Worm (Caenorhabditis elegans) whole organism, L1 larva: ENCODE measurements around the gene cyp-34A6.

Experiments
- C16A3.4 ChIP-seq: fragments of 150-350 bp; optimal IDR thresholded peaks from 2 replicates; lab custom pipeline; 2014; ENCODE audit warnings: missing biosample characterization, missing genetic modification characterization
- ama-1 ChIP-seq: fragments of 150-350 bp; optimal IDR thresholded peaks from 2 replicates; lab custom pipeline; 2014
- ceh-82 ChIP-seq, 3 experiments: fragments of 150-350 bp in 1 of 3; sonication (generic microtip) in 2 of 3; optimal IDR thresholded peaks; 2 replicates each; lab custom pipeline; 2014 to 2017; ENCODE audit warnings: missing biosample characterization in 3 of 3, missing genetic modification characterization in 3 of 3
- dpl-1 ChIP-seq, 3 experiments: fragments of 150-350 bp in 2 of 3; sonication (generic microtip) in 1 of 3; optimal IDR thresholded peaks; 2 replicates each; lab custom pipeline; 2014 to 2017; ENCODE audit warnings: missing biosample characterization in 3 of 3, missing genetic modification characterization in 3 of 3, missing genetic modification reagents in 3 of 3
- efl-3 ChIP-seq: fragments of 200-800 bp; sonication (Bioruptor generic); optimal IDR thresholded peaks from 2 replicates; lab custom pipeline; 2018; ENCODE audit warnings: mild to moderate bottlenecking, missing genetic modification characterization, missing compliant biosample characterization
- elt-3 ChIP-seq, 6 experiments: fragments of 150-350 bp in 1 of 6; sonication (generic microtip); optimal IDR thresholded peaks; 2 replicates each; lab custom pipeline; 2017 to 2018; ENCODE audit warnings: missing biosample characterization in 6 of 6, missing genetic modification characterization in 6 of 6, inconsistent platforms in 1 of 6
- lin-13 ChIP-seq: fragments of 150-350 bp; optimal IDR thresholded peaks from 2 replicates; lab custom pipeline; 2014; ENCODE audit warnings: missing biosample characterization, missing genetic modification reagents, missing genetic modification characterization
- skn-1 ChIP-seq: fragments of 150-350 bp; optimal IDR thresholded peaks from 2 replicates; lab custom pipeline; 2014; ENCODE audit warnings: missing biosample characterization, missing genetic modification characterization
- zag-1 ChIP-seq: fragments of 150-350 bp; optimal IDR thresholded peaks from 2 replicates; lab custom pipeline; 2014; ENCODE audit warnings: missing biosample characterization, missing genetic modification characterization

ce11 chrV:3979053-3979452 lies 17.9 kb upstream of the cyp-34A6 start, which contains the start of gene nlp-34:
- TF ChIP-seq C16A3.4 (tag; lab: Kevin White, UChicago) (no peak), ama-1 (lab: Kevin White, UChicago) (no peak), efl-3 (GFP tag; lab: Kevin White, UChicago) (no peak), lin-13 (no peak), skn-1 (tag; lab: Kevin White, UChicago) (no peak), dpl-1 (GFP tag; optimal IDR thresholded peaks at IDR 0.05; lab: Kevin White, UChicago) (no peak), ceh-82 (tag; optimal IDR thresholded peaks at IDR 0.05; lab: Kevin White, UChicago) (no peak), zag-1 (no peak), elt-3 (tag; optimal IDR thresholded peaks at IDR 0.05; lab: Kevin White, UChicago) (no peak)
